Worm (Caenorhabditis elegans): ENCODE data around the gene swip-10.

swip-10 gene

ce11 chrX:2064730-2065129 is 53.3 kb downstream of the swip-10 start, which contains the start of gene F49H12.7 (continued):
- TF ChIP-seq hsf-1 (GFP tag; IDR thresholded peaks at IDR 0.05), result no peak
- TF ChIP-seq ztf-28 (GFP tag; IDR thresholded peaks at IDR 0.05), result no peak
- no peak for TF ChIP-seq lsl-1 (GFP tag; optimal IDR thresholded peaks at IDR 0.05)
- TF ChIP-seq madf-10 (tag; optimal IDR thresholded peaks at IDR 0.05), result no peak
